Worm (Caenorhabditis elegans) whole organism, mixed stage, embryonic: ENCODE measurements around the gene F10G7.10.

ENCODE experiments used
- ceh-39 ChIP-seq: fragments of 150-350 bp; optimal IDR thresholded peaks from 2 replicates; lab custom pipeline; 2014; ENCODE audit warnings: missing biosample characterization, missing genetic modification characterization
- elt-3 ChIP-seq: fragments of 150-350 bp; optimal IDR thresholded peaks from 2 replicates; lab custom pipeline; 2014; ENCODE audit warnings: missing biosample characterization, missing genetic modification characterization
- mab-5 ChIP-seq: fragments of 150-350 bp; optimal IDR thresholded peaks from 2 replicates; lab custom pipeline; 2014; ENCODE audit warnings: missing biosample characterization, missing genetic modification characterization
- nhr-237 ChIP-seq: fragments of 150-350 bp; optimal IDR thresholded peaks from 2 replicates; lab custom pipeline; 2014; ENCODE audit warnings: missing biosample characterization, missing genetic modification characterization
- nhr-28 ChIP-seq: fragments of 150-350 bp; optimal IDR thresholded peaks from 2 replicates; lab custom pipeline; 2014; ENCODE audit warnings: missing biosample characterization, missing genetic modification characterization
- pha-4 ChIP-seq: fragments of 150-350 bp; optimal IDR thresholded peaks from 2 replicates; lab custom pipeline; 2018; ENCODE audit warnings: missing biosample characterization, missing genetic modification reagents, missing genetic modification characterization
- snpc-4 ChIP-seq: fragments of 150-350 bp; optimal IDR thresholded peaks from 2 replicates; lab custom pipeline; 2014; ENCODE audit warnings: missing biosample characterization, missing genetic modification characterization
- sptf-1 ChIP-seq: sonication (generic microtip); optimal IDR thresholded peaks from 2 replicates; lab custom pipeline; 2017; ENCODE audit warnings: mild to moderate bottlenecking, missing genetic modification characterization, moderate library complexity, missing compliant biosample characterization
- unc-62 ChIP-seq: fragments of 150-350 bp; optimal IDR thresholded peaks from 2 replicates; lab custom pipeline; 2014; ENCODE audit warnings: missing biosample characterization, missing genetic modification reagents, missing genetic modification characterization
- ztf-11 ChIP-seq: fragments of 150-350 bp; optimal IDR thresholded peaks from 2 replicates; lab custom pipeline; 2014; ENCODE audit warnings: missing biosample characterization, missing genetic modification characterization

ce11 chrII:4727769-4728168 lies 1.7 kb upstream of the F10G7.10 start, which contains the start of gene ttr-41:
- no peak for TF ChIP-seq ztf-11 (tag; lab: Kevin White, UChicago)
- no peak for TF ChIP-seq unc-62 (GFP tag; lab: Kevin White, UChicago)
- TF ChIP-seq snpc-4, result no peak
- TF ChIP-seq sptf-1 (tag; lab: Kevin White, UChicago), result no peak
- TF ChIP-seq elt-3, result no peak
- TF ChIP-seq nhr-28 (tag; lab: Kevin White, UChicago), result no peak
- TF ChIP-seq pha-4 (tag; lab: Kevin White, UChicago), result no peak
- no peak for TF ChIP-seq mab-5 (tag; lab: Kevin White, UChicago)
- TF ChIP-seq nhr-237 (tag; lab: Kevin White, UChicago), result no peak
- no peak for TF ChIP-seq ceh-39 (tag; lab: Kevin White, UChicago)
